Fruit fly (Drosophila melanogaster): ENCODE measurements around the gene CG15286.

DNA sequence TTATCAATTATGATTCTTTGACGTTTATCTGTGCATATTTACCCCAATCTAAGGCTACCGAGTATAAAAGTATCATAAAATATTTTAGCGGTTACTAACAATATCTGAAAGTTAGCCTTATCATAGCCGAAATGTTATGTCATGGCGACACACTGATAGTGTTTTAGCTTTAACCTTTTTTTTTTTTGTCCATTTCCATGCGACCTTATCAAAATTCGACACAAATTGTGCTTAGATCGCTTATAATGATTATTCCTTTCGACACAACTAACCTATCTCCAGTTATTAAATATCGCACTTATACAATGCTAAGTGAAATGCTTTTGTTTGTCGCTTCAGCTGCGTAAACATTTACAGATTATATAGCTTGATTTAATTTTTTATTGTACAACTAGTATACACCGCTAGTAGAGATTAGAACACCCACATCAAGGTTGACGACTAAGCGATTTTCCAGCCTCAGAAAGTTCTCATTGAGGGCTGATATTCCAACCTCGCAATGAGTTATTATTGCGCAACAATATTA, 1.7 kb upstream of the CG15286 start:
- no peak for TF ChIP-seq psq (GFP tag; optimal IDR thresholded peaks at IDR 0.05)
- no peak for TF ChIP-seq ey (GFP tag; optimal IDR thresholded peaks at IDR 0.05)
- TF ChIP-seq woc (GFP tag; optimal IDR thresholded peaks at IDR 0.05): no peak
- TF ChIP-seq fru (GFP tag; optimal IDR thresholded peaks at IDR 0.05): no peak
- no peak for TF ChIP-seq Dif (GFP tag; optimal IDR thresholded peaks at IDR 0.05; ENCODE audit: partially characterized antibody)
- TF ChIP-seq usp (GFP tag; optimal IDR thresholded peaks at IDR 0.05): no peak
- no peak for TF ChIP-seq OdsH (GFP tag; optimal IDR thresholded peaks at IDR 0.05)
- TF ChIP-seq HLH106 (tag; optimal IDR thresholded peaks at IDR 0.05): no peak
- no peak for TF ChIP-seq rgr (GFP tag; optimal IDR thresholded peaks at IDR 0.05)
- TF ChIP-seq Abd-B (GFP tag; optimal IDR thresholded peaks at IDR 0.05): no peak
- no peak for TF ChIP-seq sage (GFP tag; optimal IDR thresholded peaks at IDR 0.05)
- TF ChIP-seq Dfd (GFP tag; optimal IDR thresholded peaks at IDR 0.05): no peak
- TF ChIP-seq CG9705 (GFP tag; optimal IDR thresholded peaks at IDR 0.05): no peak

All from whole organism, wandering third instar larva.